Worm (Caenorhabditis elegans): ENCODE measurements around the gene srx-5.
A peak's percentile ranks its signal among the peaks of the same experiment; 100 is the strongest.

srx-5 gene

ce11 chrV:724470-724890, 24.6 kb downstream of the srx-5 start:
- TF ChIP-seq dao-5 (tag; optimal IDR thresholded peaks at IDR 0.05) = no peak
- TF ChIP-seq W03F9.2 (tag; optimal IDR thresholded peaks at IDR 0.05) = no peak
- TF ChIP-seq him-1 (tag; optimal IDR thresholded peaks at IDR 0.05) = no peak

- no peak for TF ChIP-seq him-1 (tag; optimal IDR thresholded peaks at IDR 0.05)
- no peak for TF ChIP-seq W03F9.2 (tag; optimal IDR thresholded peaks at IDR 0.05)
- TF ChIP-seq dao-5 (tag; optimal IDR thresholded peaks at IDR 0.05) = no peak
These were observed 25.3 kb downstream of the srx-5 start for ce11 chrV:724946-725806.

- no peak for TF ChIP-seq dao-5 (tag; optimal IDR thresholded peaks at IDR 0.05)
- TF ChIP-seq W03F9.2 (tag; optimal IDR thresholded peaks at IDR 0.05) = no peak
- TF ChIP-seq him-1 (tag; optimal IDR thresholded peaks at IDR 0.05) = no peak
These were observed 26.1 kb downstream of the srx-5 start for ce11 chrV:725807-726572.

ce11 chrV:726573-727483, 26.9 kb downstream of the srx-5 start:
- TF ChIP-seq him-1 (tag; optimal IDR thresholded peaks at IDR 0.05) (no peak), dao-5 (tag; optimal IDR thresholded peaks at IDR 0.05) (no peak), W03F9.2 (tag; optimal IDR thresholded peaks at IDR 0.05) (no peak)

- TF ChIP-seq W03F9.2 (tag; optimal IDR thresholded peaks at IDR 0.05) (peak; percentile 3), him-1 (tag; optimal IDR thresholded peaks at IDR 0.05) (no peak)
These were observed 27.8 kb downstream of the srx-5 start, which contains the start of the genes icl-1 and srh-2 for ce11 chrV:727484-728351. Gene icl-1, minus strand, starts transcription at chrV:728004. Gene srh-2, plus strand, starts transcription at chrV:728301.

- no peak for TF ChIP-seq dao-5 (tag; optimal IDR thresholded peaks at IDR 0.05)
- TF ChIP-seq W03F9.2 (tag; optimal IDR thresholded peaks at IDR 0.05) = no peak
- no peak for TF ChIP-seq him-1 (tag; optimal IDR thresholded peaks at IDR 0.05)
These were observed 29.1 kb downstream of the srx-5 start for ce11 chrV:728822-729493.

- TF ChIP-seq W03F9.2 (tag; optimal IDR thresholded peaks at IDR 0.05) = peak; percentile 38
- TF ChIP-seq dao-5 (tag; optimal IDR thresholded peaks at IDR 0.05) = no peak
- TF ChIP-seq him-1 (tag; optimal IDR thresholded peaks at IDR 0.05) = no peak
These were observed 30.3 kb downstream of the srx-5 start for ce11 chrV:730216-730615.

- TF ChIP-seq W03F9.2 (tag; optimal IDR thresholded peaks at IDR 0.05) (peak; percentile 41), dao-5 (tag; optimal IDR thresholded peaks at IDR 0.05) (no peak)
These were observed 31.5 kb downstream of the srx-5 start for ce11 chrV:731330-731729.

- TF ChIP-seq W03F9.2 (tag; optimal IDR thresholded peaks at IDR 0.05) (no peak), dao-5 (tag; optimal IDR thresholded peaks at IDR 0.05) (no peak), him-1 (tag; optimal IDR thresholded peaks at IDR 0.05) (no peak)
These were observed 36.3 kb downstream of the srx-5 start, which contains the start of gene srj-25 for ce11 chrV:736171-736570. Gene srj-25, minus strand, starts transcription at chrV:736271.

- TF ChIP-seq him-1 (tag; optimal IDR thresholded peaks at IDR 0.05) = no peak
- TF ChIP-seq dao-5 (tag; optimal IDR thresholded peaks at IDR 0.05) = no peak
- TF ChIP-seq W03F9.2 (tag; optimal IDR thresholded peaks at IDR 0.05) = no peak
These were observed 38.9 kb downstream of the srx-5 start, which contains the start of gene srj-24 for ce11 chrV:738770-739169. Gene srj-24, minus strand, starts transcription at chrV:738870.

- no peak for TF ChIP-seq dao-5 (tag; optimal IDR thresholded peaks at IDR 0.05)
- no peak for TF ChIP-seq W03F9.2 (tag; optimal IDR thresholded peaks at IDR 0.05)
- no peak for TF ChIP-seq him-1 (tag; optimal IDR thresholded peaks at IDR 0.05)
These were observed 41.9 kb downstream of the srx-5 start, which contains the start of gene C05E4.7 for ce11 chrV:741820-742219. Gene C05E4.7, plus strand, starts transcription at chrV:742120.

ce11 chrV:743348-743747, 43.5 kb downstream of the srx-5 start, which contains the start of gene str-134:
Gene str-134, plus strand, starts transcription at chrV:743648.
- TF ChIP-seq W03F9.2 (tag; optimal IDR thresholded peaks at IDR 0.05) (no peak), him-1 (tag; optimal IDR thresholded peaks at IDR 0.05) (no peak), dao-5 (tag; optimal IDR thresholded peaks at IDR 0.05) (no peak)
